Fruit fly (Drosophila melanogaster) whole organism: ENCODE results near the gene CG8507.

Source experiments
- pan ChIP-seq: fragments of >200 bp; optimal IDR thresholded peaks from 2 replicates; lab custom pipeline; 2017
- usp ChIP-seq: fragments of >200 bp; optimal IDR thresholded peaks from 2 replicates; lab custom pipeline; 2017; ENCODE audit warnings: missing biosample characterization, missing genetic modification characterization, mixed read lengths

DNA sequence ATGACTTTTGCATAAGTTTGCCTTT is 43.6 kb upstream of the CG8507 start, which contains the start of gene PpD3:
- TF ChIP-seq usp, result no peak
- no peak for TF ChIP-seq pan (lab: Kevin White, UChicago)
